Fruit fly (Drosophila melanogaster): ENCODE data around the gene kmr.

- TF ChIP-seq CTCF (optimal IDR thresholded peaks at IDR 0.05) (no peak), CG8478 (optimal IDR thresholded peaks at IDR 0.05) (no peak)
Measured at dm6 chr3R:13782035-13782434, 67.0 kb downstream of the kmr start, which contains the start of gene Dip-B.
